Worm (Caenorhabditis elegans): ENCODE results near the gene fbxa-25.
A peak's percentile ranks its signal among the peaks of the same experiment; 100 is the strongest.

fbxa-25 gene

ce11 chrIII:1340240-1340639, 9.0 kb downstream of the fbxa-25 start, which contains the start of gene fbxa-5:
Gene fbxa-5, minus strand, starts transcription at chrIII:1340340.
- TF ChIP-seq pqm-1 (tag; optimal IDR thresholded peaks at IDR 0.05) = no peak
- no peak for TF ChIP-seq spr-1 (tag; optimal IDR thresholded peaks at IDR 0.05)
- no peak for TF ChIP-seq mxl-3 (GFP tag; optimal IDR thresholded peaks at IDR 0.05)
- no peak for TF ChIP-seq daf-12 (tag; optimal IDR thresholded peaks at IDR 0.05)
- TF ChIP-seq ztf-11 (tag; optimal IDR thresholded peaks at IDR 0.05) = no peak
- no peak for TF ChIP-seq skn-1 (tag; optimal IDR thresholded peaks at IDR 0.05)
- no peak for TF ChIP-seq Y75B8A.6 (GFP tag; IDR thresholded peaks at IDR 0.05)
- TF ChIP-seq aly-2 (tag; optimal IDR thresholded peaks at IDR 0.05) = no peak
- no peak for TF ChIP-seq unc-130 (GFP tag; optimal IDR thresholded peaks at IDR 0.05)
- no peak for TF ChIP-seq ama-1 (optimal IDR thresholded peaks at IDR 0.05)
- TF ChIP-seq zip-11 (GFP tag; IDR thresholded peaks at IDR 0.05) = no peak
- TF ChIP-seq nhr-42 (GFP tag; IDR thresholded peaks at IDR 0.05) = no peak
- TF ChIP-seq unc-39 (tag; optimal IDR thresholded peaks at IDR 0.05) = no peak
- no peak for TF ChIP-seq lin-15B (tag; optimal IDR thresholded peaks at IDR 0.05)
- TF ChIP-seq vab-7 (GFP tag; IDR thresholded peaks at IDR 0.05) = no peak
- no peak for TF ChIP-seq nhr-76 (tag; optimal IDR thresholded peaks at IDR 0.05)
- no peak for TF ChIP-seq tra-1 (GFP tag; IDR thresholded peaks at IDR 0.05)
- TF ChIP-seq dmd-6 (GFP tag; IDR thresholded peaks at IDR 0.05) = no peak
- TF ChIP-seq nhr-111 (GFP tag; optimal IDR thresholded peaks at IDR 0.05) = no peak
- no peak for TF ChIP-seq egl-43 (GFP tag; IDR thresholded peaks at IDR 0.05)

DNA sequence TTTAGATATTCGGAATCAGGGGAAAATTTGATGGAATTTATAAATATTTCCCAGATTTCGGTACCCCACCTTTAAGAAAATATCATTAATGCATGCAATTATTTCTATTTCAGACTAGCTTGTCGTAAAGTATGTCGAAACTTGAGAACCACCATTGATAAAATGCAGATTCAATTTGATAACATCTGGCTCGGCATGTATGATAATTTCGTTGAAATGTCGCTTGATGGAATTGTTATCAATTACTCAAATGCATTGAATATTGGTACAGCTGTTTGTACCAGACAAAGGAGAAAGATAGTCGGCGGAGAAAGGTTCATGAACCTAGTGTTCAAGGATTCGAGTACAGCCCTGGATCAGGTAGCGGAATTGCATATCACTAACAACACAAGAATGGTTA, 17.4 kb downstream of the fbxa-25 start, which contains the start of gene Y82E9BL.19:
Gene Y82E9BL.19 (plus strand): TSS at position 123 of the 400 bp plus-strand sequence.
- TF ChIP-seq daf-16 (GFP tag; optimal IDR thresholded peaks at IDR 0.05) (no peak), daf-16 (tag; optimal IDR thresholded peaks at IDR 0.05) (peak; percentile 12), dmd-6 (GFP tag; IDR thresholded peaks at IDR 0.05) (peak; percentile 51), hlh-11 (tag; optimal IDR thresholded peaks at IDR 0.05) (peak; percentile 60), aha-1 (tag) (peak; percentile 27), daf-8 (GFP tag; IDR thresholded peaks at IDR 0.05) (no peak), unc-62 (GFP tag; optimal IDR thresholded peaks at IDR 0.05 in 1 of 2) (peak in 1 of 2 experiments; percentile 34), unc-62 (tag; optimal IDR thresholded peaks at IDR 0.05) (no peak), sdz-12 (GFP tag; optimal IDR thresholded peaks at IDR 0.05) (no peak), pqm-1 (tag; optimal IDR thresholded peaks at IDR 0.05) (peak; percentile 13)

DNA sequence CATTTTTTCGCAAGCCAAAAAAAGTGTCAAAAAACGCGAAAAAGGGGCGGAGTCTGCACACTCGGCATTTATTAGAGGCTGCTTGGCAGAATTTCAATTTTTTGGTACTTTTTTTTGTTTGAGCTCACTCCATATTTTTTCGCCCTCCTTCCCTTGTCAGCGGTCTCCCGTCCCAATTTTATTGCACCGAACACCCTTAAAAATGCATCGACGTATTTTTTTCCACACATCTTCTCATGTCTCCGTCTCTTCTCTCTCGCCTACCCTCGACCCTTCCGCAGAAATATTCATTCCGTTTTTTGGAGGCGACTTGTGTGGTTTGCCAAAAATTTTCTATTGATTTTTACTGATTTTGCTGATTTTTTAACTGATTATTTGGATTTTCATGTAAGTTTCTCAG, 22.8 kb downstream of the fbxa-25 start, which contains the start of gene Y82E9BL.18:
Gene Y82E9BL.18 (plus strand): TSS at position 301 of the 400 bp plus-strand sequence.
- peak; percentile 23 for TF ChIP-seq aha-1 (tag)
- no peak for TF ChIP-seq egl-27 (tag; optimal IDR thresholded peaks at IDR 0.05)

- TF ChIP-seq snpc-4 (tag; optimal IDR thresholded peaks at IDR 0.05) (no peak), egl-43 (GFP tag; IDR thresholded peaks at IDR 0.05) (no peak), nhr-237 (tag; optimal IDR thresholded peaks at IDR 0.05) (no peak), arid-1 (GFP tag; conservative IDR thresholded peaks at IDR 0.05) (no peak), F44E2.7 (GFP tag; IDR thresholded peaks at IDR 0.05) (no peak), ZK546.5 (tag; optimal IDR thresholded peaks at IDR 0.05) (no peak), ceh-44 (GFP tag; IDR thresholded peaks at IDR 0.05) (no peak), nhr-41 (GFP tag; IDR thresholded peaks at IDR 0.05) (no peak), daf-12 (tag; optimal IDR thresholded peaks at IDR 0.05) (no peak), hlh-30 (tag; optimal IDR thresholded peaks at IDR 0.05; ENCODE audit: insufficient read depth) (no peak), Y5F2A.4 (GFP tag; optimal IDR thresholded peaks at IDR 0.05) (no peak), mep-1 (tag; optimal IDR thresholded peaks at IDR 0.05) (no peak), tag-97 (GFP tag; IDR thresholded peaks at IDR 0.05) (no peak), lin-13 (GFP tag; optimal IDR thresholded peaks at IDR 0.05) (no peak), nhr-76 (tag; optimal IDR thresholded peaks at IDR 0.05) (no peak), dmd-9 (GFP tag; IDR thresholded peaks at IDR 0.05) (no peak), mxl-3 (GFP tag; optimal IDR thresholded peaks at IDR 0.05) (no peak), dmd-8 (GFP tag; IDR thresholded peaks at IDR 0.05) (no peak), tra-1 (GFP tag; IDR thresholded peaks at IDR 0.05) (no peak), mes-2 (tag; optimal IDR thresholded peaks at IDR 0.05; ENCODE audit: poor library complexity, severe bottlenecking) (no peak)
These were observed 24.7 kb downstream of the fbxa-25 start, which contains the start of gene fbxa-14 for ce11 chrIII:1324513-1324912. Gene fbxa-14, minus strand, starts transcription at chrIII:1324613.
